Fruit fly (Drosophila melanogaster): ENCODE results near the gene CG46310.
A peak's percentile ranks its signal among the peaks of the same experiment; 100 is the strongest.

CG46310 gene

DNA sequence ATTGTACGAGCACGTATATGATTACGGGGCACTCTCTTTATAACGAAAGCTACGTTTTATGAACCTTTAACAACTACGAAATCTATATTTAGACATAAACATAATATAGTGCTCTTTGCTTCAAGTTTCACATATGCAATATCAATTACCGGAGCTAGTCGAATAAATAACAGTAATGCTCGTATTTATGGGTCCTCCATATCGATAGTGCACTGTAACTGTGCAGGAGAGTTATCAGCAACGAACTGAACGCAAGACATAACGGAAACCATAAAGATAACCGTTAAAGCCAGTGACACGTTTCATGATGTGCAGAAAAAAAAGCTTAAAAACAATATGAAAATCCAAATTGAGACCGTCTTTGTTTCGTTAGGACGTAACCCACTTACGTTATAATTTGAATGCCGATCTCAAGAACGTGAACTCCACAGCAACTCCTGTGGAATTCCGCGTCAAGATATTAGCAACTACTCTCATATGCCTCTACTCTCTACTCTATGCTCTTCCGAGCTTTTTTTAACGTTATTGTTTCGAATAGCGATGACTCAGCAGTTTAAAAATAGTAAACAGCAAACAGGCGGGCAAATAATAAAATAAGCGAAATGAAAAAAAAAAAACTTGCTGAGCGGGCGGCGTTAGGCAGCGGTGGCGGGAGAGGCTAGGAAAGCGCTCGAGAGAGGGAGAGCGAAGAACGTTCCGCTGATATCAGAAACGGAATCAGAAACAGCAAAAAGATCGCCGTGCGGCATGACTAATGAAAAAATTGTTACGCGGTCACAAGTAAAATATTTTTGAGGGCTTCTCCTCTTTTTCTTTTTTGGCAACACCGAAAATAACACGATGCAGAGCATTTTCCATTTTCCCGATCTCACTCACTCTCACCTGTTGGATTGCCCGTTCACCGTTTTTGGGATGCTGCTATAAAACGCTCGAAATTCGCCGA, 16.6 kb downstream of the CG46310 start (continued):
- TF ChIP-seq Hr4 (GFP tag; optimal IDR thresholded peaks at IDR 0.05) (peak; percentile 83), CG6854 (GFP tag; optimal IDR thresholded peaks at IDR 0.05) (peak; percentile 70), CG6792 (GFP tag; optimal IDR thresholded peaks at IDR 0.05) (peak; percentile 88), topi (GFP tag; optimal IDR thresholded peaks at IDR 0.05) (peak; percentile 91), CG7368 (GFP tag; optimal IDR thresholded peaks at IDR 0.05) (peak; percentile 87), CG3919 (GFP tag; optimal IDR thresholded peaks at IDR 0.05) (peak; percentile 88), CG32006 (GFP tag; optimal IDR thresholded peaks at IDR 0.05) (peak; percentile 73), ss (GFP tag; optimal IDR thresholded peaks at IDR 0.05) (peak; percentile 34 to 76), CG8319 (GFP tag; optimal IDR thresholded peaks at IDR 0.05) (peak; percentile 78), fd59A (GFP tag; optimal IDR thresholded peaks at IDR 0.05) (peak; percentile 67), Eip75B (GFP tag; optimal IDR thresholded peaks at IDR 0.05) (peak; percentile 91), fd85E (GFP tag; optimal IDR thresholded peaks at IDR 0.05) (peak; percentile 71), Blimp-1 (GFP tag; optimal IDR thresholded peaks at IDR 0.05) (peak; percentile 71), CG34406 (GFP tag; optimal IDR thresholded peaks at IDR 0.05) (peak; percentile 90), CG9139 (GFP tag; optimal IDR thresholded peaks at IDR 0.05) (peak; percentile 13), CG4318 (GFP tag; optimal IDR thresholded peaks at IDR 0.05) (peak; percentile 28), Lpt (GFP tag; optimal IDR thresholded peaks at IDR 0.05) (peak; percentile 53), dac (GFP tag; optimal IDR thresholded peaks at IDR 0.05) (no peak), CG31627 (GFP tag; optimal IDR thresholded peaks at IDR 0.05) (peak; percentile 91), Sox15 (GFP tag; optimal IDR thresholded peaks at IDR 0.05) (peak; percentile 86), salr (GFP tag; optimal IDR thresholded peaks at IDR 0.05) (peak; percentile 27 to 75), achi (GFP tag; optimal IDR thresholded peaks at IDR 0.05) (peak; percentile 82), CG6276 (GFP tag; optimal IDR thresholded peaks at IDR 0.05) (peak; percentile 54), dsx (GFP tag; optimal IDR thresholded peaks at IDR 0.05; ENCODE audit: poor library complexity, severe bottlenecking) (peak; percentile 100), Sox102F (GFP tag; optimal IDR thresholded peaks at IDR 0.05) (peak; percentile 93), CG15336 (GFP tag; IDR thresholded peaks at IDR 0.05) (peak; percentile 78)

- TF ChIP-seq CG15336 (GFP tag; IDR thresholded peaks at IDR 0.05) (peak; percentile 39; the same call in 1 of the 2 replicates), CG7368 (GFP tag; optimal IDR thresholded peaks at IDR 0.05) (peak; percentile 10), CG3919 (GFP tag; optimal IDR thresholded peaks at IDR 0.05) (peak; percentile 62), acj6 (GFP tag; optimal IDR thresholded peaks at IDR 0.05) (peak; percentile 21), Hr39 (GFP tag; optimal IDR thresholded peaks at IDR 0.05) (no peak), dsx (GFP tag; optimal IDR thresholded peaks at IDR 0.05; ENCODE audit: poor library complexity, severe bottlenecking) (peak; percentile 15), Eip75B (GFP tag; optimal IDR thresholded peaks at IDR 0.05) (peak; percentile 58), salr (GFP tag; optimal IDR thresholded peaks at IDR 0.05) (no peak), OdsH (GFP tag; optimal IDR thresholded peaks at IDR 0.05) (peak; percentile 12), achi (GFP tag; optimal IDR thresholded peaks at IDR 0.05) (peak; percentile 10), CG8632 (GFP tag; optimal IDR thresholded peaks at IDR 0.05) (peak; percentile 21), Eip78C (GFP tag) (peak; percentile 80), CG6792 (GFP tag; optimal IDR thresholded peaks at IDR 0.05) (peak; percentile 38), CG6854 (GFP tag; optimal IDR thresholded peaks at IDR 0.05) (peak; percentile 23), Lpt (GFP tag; optimal IDR thresholded peaks at IDR 0.05) (no peak), Ets96B (tag; optimal IDR thresholded peaks at IDR 0.05) (peak; percentile 32), Sox15 (GFP tag; optimal IDR thresholded peaks at IDR 0.05) (no peak), CG32006 (GFP tag; optimal IDR thresholded peaks at IDR 0.05) (peak; percentile 12), esn (GFP tag; optimal IDR thresholded peaks at IDR 0.05) (peak; percentile 65), net (GFP tag; optimal IDR thresholded peaks at IDR 0.05) (peak; percentile 5), topi (GFP tag; optimal IDR thresholded peaks at IDR 0.05) (peak; percentile 59), eg (GFP tag; IDR thresholded peaks at IDR 0.05) (peak; percentile 45; the same call in 2 of the 3 replicates), CG6808 (GFP tag; optimal IDR thresholded peaks at IDR 0.05) (no peak), CG31627 (GFP tag; optimal IDR thresholded peaks at IDR 0.05) (peak; percentile 50), Sox14 (GFP tag; optimal IDR thresholded peaks at IDR 0.05) (no peak), CG10631 (GFP tag; optimal IDR thresholded peaks at IDR 0.05) (no peak), CG3032 (tag; optimal IDR thresholded peaks at IDR 0.05) (peak; percentile 2), CG10669 (GFP tag; optimal IDR thresholded peaks at IDR 0.05) (peak; percentile 37), pdm3 (GFP tag; optimal IDR thresholded peaks at IDR 0.05) (no peak), fkh (GFP tag; optimal IDR thresholded peaks at IDR 0.05) (no peak), CG11294 (GFP tag; IDR thresholded peaks at IDR 0.05) (no peak), CG11902 (GFP tag; optimal IDR thresholded peaks at IDR 0.05) (no peak)
Observed at dm6 chr3R:23191108-23191771, 17.6 kb downstream of the CG46310 start.
